Fruit fly (Drosophila melanogaster): ENCODE results near the gene IntS11.

The IntS11 gene

DNA sequence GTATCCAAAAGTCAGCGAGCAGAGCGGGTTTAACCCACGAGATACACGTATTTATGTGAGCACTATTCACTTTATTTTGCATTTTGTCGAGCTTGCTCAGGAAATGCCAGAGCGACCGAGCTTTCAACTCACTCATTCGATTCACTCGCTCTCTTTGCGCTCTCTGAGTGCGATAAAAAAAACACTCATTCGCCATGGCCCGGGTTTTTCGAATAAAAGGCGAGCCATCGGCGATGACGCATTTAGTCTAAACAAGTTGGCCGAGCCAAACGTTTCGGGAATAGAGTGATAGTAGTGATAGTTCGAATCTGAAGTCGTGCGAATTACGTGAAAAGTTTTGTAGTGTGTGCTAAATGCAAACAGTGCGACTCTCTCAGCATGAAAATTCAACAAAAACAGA, 37.2 kb downstream of the IntS11 start (continued):
- TF ChIP-seq ara (GFP tag; IDR thresholded peaks at IDR 0.05): no peak
- no peak for TF ChIP-seq CG17328 (GFP tag; IDR thresholded peaks at IDR 0.05)
- no peak for TF ChIP-seq CG4282 (GFP tag; optimal IDR thresholded peaks at IDR 0.05)
- peak; percentile 99 for TF ChIP-seq kay (GFP tag; optimal IDR thresholded peaks at IDR 0.05)
- TF ChIP-seq tna (GFP tag; IDR thresholded peaks at IDR 0.05; ENCODE audit: partially characterized antibody): peak; percentile 56; the same call in 1 of the 2 replicates
- no peak for TF ChIP-seq CG7745 (tag; optimal IDR thresholded peaks at IDR 0.05)
- no peak for TF ChIP-seq fd96Cb (tag; optimal IDR thresholded peaks at IDR 0.05)
- TF ChIP-seq CG13296 (GFP tag; optimal IDR thresholded peaks at IDR 0.05): peak; percentile 50
- TF ChIP-seq Nf-YA (GFP tag; IDR thresholded peaks at IDR 0.05): 0 out of 2 replicates have a peak, but pooled peaks have one; percentile 14
- TF ChIP-seq CG1647 (GFP tag; optimal IDR thresholded peaks at IDR 0.05): no peak
- no peak for TF ChIP-seq CG12219 (GFP tag; optimal IDR thresholded peaks at IDR 0.05)
- no peak for TF ChIP-seq CG15073 (GFP tag; optimal IDR thresholded peaks at IDR 0.05)
- no peak for TF ChIP-seq CG10366 (GFP tag; IDR thresholded peaks at IDR 0.05)
- 0 out of 3 replicates have a peak, but pooled peaks have one; percentile 36 for TF ChIP-seq ken (GFP tag; IDR thresholded peaks at IDR 0.05)
- no peak for TF ChIP-seq CG10267 (tag; optimal IDR thresholded peaks at IDR 0.05)
- TF ChIP-seq CG3726 (GFP tag; IDR thresholded peaks at IDR 0.05): no peak
- TF ChIP-seq odd (GFP tag; optimal IDR thresholded peaks at IDR 0.05): no peak
- TF ChIP-seq Hr78 (GFP tag; optimal IDR thresholded peaks at IDR 0.05): no peak
- no peak for TF ChIP-seq Blimp-1 (GFP tag; optimal IDR thresholded peaks at IDR 0.05)
- peak; percentile 24 for TF ChIP-seq her (GFP tag; optimal IDR thresholded peaks at IDR 0.05)
- TF ChIP-seq ro (GFP tag; IDR thresholded peaks at IDR 0.05): no peak
- no peak for TF ChIP-seq Hr3 (GFP tag; optimal IDR thresholded peaks at IDR 0.05)
- TF ChIP-seq Kr (GFP tag; optimal IDR thresholded peaks at IDR 0.05): no peak
- 0 out of 3 replicates have a peak, but pooled peaks have one; percentile 18 for TF ChIP-seq knrl (GFP tag; IDR thresholded peaks at IDR 0.05; ENCODE audit: partially characterized antibody)
- no peak for TF ChIP-seq crol (GFP tag; IDR thresholded peaks at IDR 0.05)
- no peak for TF ChIP-seq chn (GFP tag; optimal IDR thresholded peaks at IDR 0.05)
- no peak for TF ChIP-seq h (optimal IDR thresholded peaks at IDR 0.05)
- TF ChIP-seq CG18764 (GFP tag; optimal IDR thresholded peaks at IDR 0.05): no peak
- TF ChIP-seq CG10959 (GFP tag; IDR thresholded peaks at IDR 0.05): no peak
- no peak for TF ChIP-seq grau (tag; optimal IDR thresholded peaks at IDR 0.05)
- TF ChIP-seq CG11085 (GFP tag; IDR thresholded peaks at IDR 0.05): no peak
- peak; percentile 80 for TF ChIP-seq nom (GFP tag; optimal IDR thresholded peaks at IDR 0.05)
- TF ChIP-seq NC2α (GFP tag; optimal IDR thresholded peaks at IDR 0.05): no peak
- TF ChIP-seq Jarid2 (GFP tag; optimal IDR thresholded peaks at IDR 0.05): peak; percentile 94
- no peak for TF ChIP-seq Dad (GFP tag; optimal IDR thresholded peaks at IDR 0.05)
- TF ChIP-seq CG11247 (GFP tag; IDR thresholded peaks at IDR 0.05): 0 out of 2 replicates have a peak, but pooled peaks have one; percentile 7
- TF ChIP-seq CG18476 (GFP tag; optimal IDR thresholded peaks at IDR 0.05): no peak
- peak; percentile 60 for TF ChIP-seq Fer1 (GFP tag; optimal IDR thresholded peaks at IDR 0.05)
- no peak for TF ChIP-seq H15 (GFP tag; IDR thresholded peaks at IDR 0.05)
- no peak for TF ChIP-seq CG30431 (GFP tag; optimal IDR thresholded peaks at IDR 0.05)
- no peak for TF ChIP-seq CG1603 (tag; optimal IDR thresholded peaks at IDR 0.05)
- no peak for TF ChIP-seq Sin3A (optimal IDR thresholded peaks at IDR 0.05)
- TF ChIP-seq ATbp (GFP tag; optimal IDR thresholded peaks at IDR 0.05): no peak
- no peak for TF ChIP-seq CG7271 (tag; optimal IDR thresholded peaks at IDR 0.05)
- no peak for TF ChIP-seq CG1529 (GFP tag; optimal IDR thresholded peaks at IDR 0.05)
- no peak for TF ChIP-seq CG12744 (GFP tag; optimal IDR thresholded peaks at IDR 0.05)
- TF ChIP-seq Xrp1 (GFP tag; IDR thresholded peaks at IDR 0.05): no peak
- peak; percentile 34; the same call in 1 of the 2 replicates for TF ChIP-seq ranshi (GFP tag; IDR thresholded peaks at IDR 0.05)
- no peak for TF ChIP-seq bigmax (GFP tag; optimal IDR thresholded peaks at IDR 0.05)
- TF ChIP-seq CrebB (tag; optimal IDR thresholded peaks at IDR 0.05): peak; percentile 47
- no peak for TF ChIP-seq Hr39 (optimal IDR thresholded peaks at IDR 0.05)
- peak; percentile 42 for TF ChIP-seq gro (GFP tag; optimal IDR thresholded peaks at IDR 0.05)

All from whole organism, embryonic.